Worm (Caenorhabditis elegans): ENCODE data around the gene R05D3.12.
A peak's percentile ranks its signal among the peaks of the same experiment; 100 is the strongest.

The R05D3.12 gene

ce11 chrIII:8426271-8426670, 45.5 kb downstream of the R05D3.12 start, which contains the start of gene cec-1:
Gene cec-1 (plus strand): TSS chrIII:8426333.
- no peak for TF ChIP-seq egl-27 (tag; optimal IDR thresholded peaks at IDR 0.05)
- TF ChIP-seq mab-5 (tag; optimal IDR thresholded peaks at IDR 0.05): no peak
- no peak for TF ChIP-seq ceh-16 (tag; optimal IDR thresholded peaks at IDR 0.05)
- TF ChIP-seq ztf-4 (tag; optimal IDR thresholded peaks at IDR 0.05): no peak
- no peak for TF ChIP-seq nhr-129 (tag; optimal IDR thresholded peaks at IDR 0.05)
- TF ChIP-seq nhr-10 (tag; optimal IDR thresholded peaks at IDR 0.05): no peak
- no peak for TF ChIP-seq gmeb-1 (tag; optimal IDR thresholded peaks at IDR 0.05)
- TF ChIP-seq ztf-1 (GFP tag; conservative IDR thresholded peaks at IDR 0.05): no peak
- TF ChIP-seq nhr-23 (tag; optimal IDR thresholded peaks at IDR 0.05): no peak
- no peak for TF ChIP-seq sem-4 (tag; optimal IDR thresholded peaks at IDR 0.05)
- TF ChIP-seq nhr-77 (tag; optimal IDR thresholded peaks at IDR 0.05): no peak
- no peak for TF ChIP-seq lin-11 (tag; optimal IDR thresholded peaks at IDR 0.05)
- TF ChIP-seq alr-1 (tag; optimal IDR thresholded peaks at IDR 0.05): no peak
- TF ChIP-seq elt-3 (tag; optimal IDR thresholded peaks at IDR 0.05): no peak
- TF ChIP-seq mbf-1 (tag; optimal IDR thresholded peaks at IDR 0.05): no peak
- peak; percentile 14 for TF ChIP-seq C34F6.9 (tag; optimal IDR thresholded peaks at IDR 0.05)
- TF ChIP-seq R02D3.7 (tag; optimal IDR thresholded peaks at IDR 0.05): no peak
- TF ChIP-seq lsy-2 (tag; optimal IDR thresholded peaks at IDR 0.05): peak in 1 of 2 experiments; percentile 55
- TF ChIP-seq unc-62 (GFP tag; optimal IDR thresholded peaks at IDR 0.05): no peak
- peak; percentile 14 for TF ChIP-seq crh-2 (tag; optimal IDR thresholded peaks at IDR 0.05)
- no peak for TF ChIP-seq ztf-11 (tag; optimal IDR thresholded peaks at IDR 0.05)
- TF ChIP-seq Y55F3AM.14 (GFP tag; optimal IDR thresholded peaks at IDR 0.05): no peak
- TF ChIP-seq nhr-6 (tag; optimal IDR thresholded peaks at IDR 0.05): peak; percentile 7
- TF ChIP-seq aly-2 (tag; optimal IDR thresholded peaks at IDR 0.05): no peak
- TF ChIP-seq nhr-11 (tag; optimal IDR thresholded peaks at IDR 0.05): no peak
- peak; percentile 66 for TF ChIP-seq blmp-1 (tag; optimal IDR thresholded peaks at IDR 0.05; ENCODE audit: insufficient read depth)
- TF ChIP-seq unc-39 (tag; optimal IDR thresholded peaks at IDR 0.05): no peak
- TF ChIP-seq lin-13 (GFP tag; optimal IDR thresholded peaks at IDR 0.05): no peak
- no peak for TF ChIP-seq sma-9 (GFP tag; optimal IDR thresholded peaks at IDR 0.05)
- TF ChIP-seq sma-9 (tag; optimal IDR thresholded peaks at IDR 0.05): no peak
- TF ChIP-seq skn-1 (tag; optimal IDR thresholded peaks at IDR 0.05): no peak
- TF ChIP-seq nhr-237 (tag; optimal IDR thresholded peaks at IDR 0.05): no peak
- no peak for TF ChIP-seq peb-1 (tag; optimal IDR thresholded peaks at IDR 0.05)
- peak; percentile 32 for TF ChIP-seq unc-55 (GFP tag; optimal IDR thresholded peaks at IDR 0.05)
- no peak for TF ChIP-seq ZK546.5 (tag; optimal IDR thresholded peaks at IDR 0.05)
- no peak for TF ChIP-seq dmd-4 (tag; optimal IDR thresholded peaks at IDR 0.05)
- TF ChIP-seq lin-39 (tag; optimal IDR thresholded peaks at IDR 0.05): no peak
- TF ChIP-seq zag-1 (tag; optimal IDR thresholded peaks at IDR 0.05): no peak
- no peak for TF ChIP-seq ceh-82 (tag; optimal IDR thresholded peaks at IDR 0.05)
- no peak for TF ChIP-seq elt-1 (tag; optimal IDR thresholded peaks at IDR 0.05)
- TF ChIP-seq ama-1 (optimal IDR thresholded peaks at IDR 0.05): no peak
- no peak for TF ChIP-seq F13H6.1 (tag; optimal IDR thresholded peaks at IDR 0.05)

DNA sequence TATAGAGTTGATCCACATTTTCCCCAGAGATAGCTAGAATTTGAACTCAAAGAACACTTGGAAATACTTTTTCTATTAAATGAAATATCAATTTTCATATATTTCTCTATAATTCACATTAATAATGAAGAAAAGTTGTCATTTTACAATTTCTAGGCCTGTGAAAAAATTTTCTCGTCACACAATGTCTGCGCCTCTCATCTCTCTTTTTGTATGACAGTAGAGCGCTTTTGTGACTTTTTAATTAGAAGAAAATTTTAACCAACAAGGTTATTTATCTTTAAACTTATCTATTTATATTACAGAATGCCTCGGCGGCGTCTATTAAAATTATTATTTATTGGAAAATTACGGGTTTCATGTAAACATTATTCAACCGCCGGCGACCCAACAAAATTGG, 48.3 kb downstream of the R05D3.12 start, which contains the start of gene ZK1236.1:
ZK1236.1 (plus strand) TSS at position 263 of the 400 bp plus-strand sequence.
- TF ChIP-seq egl-27 (tag; optimal IDR thresholded peaks at IDR 0.05) (no peak), unc-55 (GFP tag; optimal IDR thresholded peaks at IDR 0.05) (peak; percentile 30), peb-1 (tag; optimal IDR thresholded peaks at IDR 0.05) (no peak), sem-4 (tag; optimal IDR thresholded peaks at IDR 0.05) (no peak), fos-1 (tag; optimal IDR thresholded peaks at IDR 0.05) (no peak), lsy-2 (tag; optimal IDR thresholded peaks at IDR 0.05) (peak in 1 of 2 experiments; percentile 18), sma-9 (GFP tag; optimal IDR thresholded peaks at IDR 0.05) (no peak), sma-9 (tag; optimal IDR thresholded peaks at IDR 0.05) (no peak), nhr-11 (tag; optimal IDR thresholded peaks at IDR 0.05) (no peak)

DNA sequence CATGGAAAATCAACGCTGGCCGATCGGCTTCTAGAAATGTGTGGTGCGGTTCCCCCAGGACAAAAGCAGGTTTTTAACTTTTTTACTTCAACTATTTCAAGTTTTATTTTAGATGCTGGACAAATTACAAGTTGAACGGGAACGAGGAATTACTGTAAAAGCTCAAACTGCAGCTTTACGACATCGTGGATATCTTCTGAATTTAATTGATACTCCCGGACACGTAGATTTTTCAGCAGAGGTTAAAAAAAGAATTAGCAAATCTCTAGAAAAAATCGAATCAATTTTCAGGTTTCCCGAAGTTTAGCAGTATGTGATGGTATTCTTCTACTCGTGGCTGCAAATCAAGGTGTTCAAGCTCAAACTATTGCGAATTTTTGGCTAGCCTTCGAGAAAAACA, 48.8 kb downstream of the R05D3.12 start:
- TF ChIP-seq nhr-21 (tag; optimal IDR thresholded peaks at IDR 0.05): no peak
- no peak for TF ChIP-seq ama-1 (optimal IDR thresholded peaks at IDR 0.05)

Measured in whole organism, L2 larva.